Worm (Caenorhabditis elegans) whole organism, L1 larva: ENCODE data around the gene nas-27.

Experiments used
- C34B4.2 ChIP-seq: sonication (generic microtip); optimal IDR thresholded peaks from 2 replicates; lab custom pipeline; 2017; ENCODE audit warnings: mild to moderate bottlenecking, missing genetic modification characterization, missing compliant biosample characterization
- Y116A8C.19 ChIP-seq: sonication (generic microtip); optimal IDR thresholded peaks from 2 replicates; lab custom pipeline; 2016; ENCODE audit warnings: missing compliant biosample characterization, missing genetic modification characterization, borderline replicate concordance
- aly-2 ChIP-seq: fragments of 150-350 bp; optimal IDR thresholded peaks from 2 replicates; lab custom pipeline; 2014; ENCODE audit warnings: missing biosample characterization, missing genetic modification characterization
- blmp-1 ChIP-seq: fragments of 150-350 bp; optimal IDR thresholded peaks from 2 replicates; lab custom pipeline; 2014; ENCODE audit warnings: missing biosample characterization, missing genetic modification characterization
- ceh-8 ChIP-seq: fragments of 200-800 bp; sonication (Bioruptor generic); optimal IDR thresholded peaks from 2 replicates; lab custom pipeline; 2018; ENCODE audit warnings: mild to moderate bottlenecking, missing genetic modification characterization, moderate library complexity, missing compliant biosample characterization
- ceh-82 ChIP-seq, 3 experiments: fragments of 150-350 bp in 1 of 3; sonication (generic microtip) in 2 of 3; optimal IDR thresholded peaks; 2 replicates each; lab custom pipeline; 2014 to 2017; ENCODE audit warnings: missing biosample characterization in 3 of 3, missing genetic modification characterization in 3 of 3
- ceh-88 ChIP-seq: fragments of 200-800 bp; sonication (Bioruptor generic); IDR thresholded peaks from 2 replicates; pipeline ENCODE4 v1.3.6; 2022; ENCODE audit warnings: missing genetic modification characterization, missing compliant biosample characterization
- ces-1 ChIP-seq: fragments of 150-350 bp; optimal IDR thresholded peaks from 2 replicates; lab custom pipeline; 2014; ENCODE audit warnings: missing biosample characterization, missing genetic modification reagents, missing genetic modification characterization
- dsc-1 ChIP-seq: sonication (generic microtip); optimal IDR thresholded peaks from 2 replicates; lab custom pipeline; 2016; ENCODE audit warnings: mild to moderate bottlenecking, missing genetic modification characterization, missing compliant biosample characterization
- efl-1 ChIP-seq, 4 experiments: fragments of 150-350 bp; optimal IDR thresholded peaks in 3 of 4; peaks in 1 of 4; 1 replicate in 1 of 4; 2 replicates in 3 of 4; lab custom pipeline; 2014; ENCODE audit warnings: missing biosample characterization in 2 of 4, missing genetic modification characterization in 2 of 4, missing genetic modification reagents in 2 of 4
- egl-13 ChIP-seq: sonication (generic microtip); optimal IDR thresholded peaks from 2 replicates; lab custom pipeline; 2016; ENCODE audit warnings: missing genotype, missing genetic modification reagents, missing genetic modification characterization, missing compliant biosample characterization
- egl-27 ChIP-seq, 2 experiments: fragments of 150-350 bp in 1 of 2; sonication (generic microtip); optimal IDR thresholded peaks; 3 replicates each; lab custom pipeline; 2017 to 2018; ENCODE audit warnings: missing biosample characterization in 2 of 2, missing genetic modification characterization in 2 of 2, missing genetic modification reagents in 2 of 2
- elt-2 ChIP-seq: sonication (generic microtip); optimal IDR thresholded peaks from 2 replicates; lab custom pipeline; 2016; ENCODE audit warnings: missing genetic modification characterization, mild to moderate bottlenecking, inconsistent platforms, missing compliant biosample characterization, missing genetic modification reagents
- elt-3 ChIP-seq, 6 experiments: fragments of 150-350 bp in 1 of 6; sonication (generic microtip); optimal IDR thresholded peaks; 2 replicates each; lab custom pipeline; 2017 to 2018; ENCODE audit warnings: missing biosample characterization in 6 of 6, missing genetic modification characterization in 6 of 6, inconsistent platforms in 1 of 6
- fkh-10 ChIP-seq: sonication (generic microtip); optimal IDR thresholded peaks from 2 replicates; lab custom pipeline; 2017; ENCODE audit warnings: missing biosample characterization, missing genetic modification reagents, missing genetic modification characterization
- fkh-8 ChIP-seq: sonication (generic microtip); optimal IDR thresholded peaks from 2 replicates; lab custom pipeline; 2016; ENCODE audit warnings: mild to moderate bottlenecking, missing genetic modification characterization, missing compliant biosample characterization
- grh-1 ChIP-seq: fragments of 200-800 bp; sonication (Bioruptor generic); IDR thresholded peaks from 2 replicates; pipeline ENCODE4 v1.3.6; 2022; ENCODE audit warnings: missing genetic modification reagents, missing genetic modification characterization, missing compliant biosample characterization
- hlh-17 ChIP-seq: fragments of 200-800 bp; sonication (Bioruptor generic); optimal IDR thresholded peaks from 2 replicates; lab custom pipeline; 2018; ENCODE audit warnings: missing genetic modification characterization, mild to moderate bottlenecking, missing compliant biosample characterization, moderate library complexity, borderline replicate concordance
- hlh-4 ChIP-seq: sonication (generic microtip); optimal IDR thresholded peaks from 2 replicates; lab custom pipeline; 2016; ENCODE audit warnings: mild to moderate bottlenecking, missing genetic modification characterization, missing compliant biosample characterization
- isw-1 ChIP-seq: fragments of 200-800 bp; sonication (Bioruptor generic); IDR thresholded peaks from 2 replicates; pipeline ENCODE4 v1.3.6; 2022; ENCODE audit warnings: missing genetic modification characterization, missing compliant biosample characterization
- lin-14 ChIP-seq: fragments of 200-800 bp; sonication (Bioruptor generic); optimal IDR thresholded peaks from 2 replicates; lab custom pipeline; 2018; ENCODE audit warnings: mild to moderate bottlenecking, missing genetic modification characterization, moderate library complexity, missing compliant biosample characterization
- lin-15B ChIP-seq: fragments of 150-350 bp; sonication (generic microtip); optimal IDR thresholded peaks from 3 replicates; lab custom pipeline; 2014; ENCODE audit warnings: missing biosample characterization, missing genetic modification characterization
- lin-39 ChIP-seq: fragments of 150-350 bp; optimal IDR thresholded peaks from 2 replicates; lab custom pipeline; 2014; ENCODE audit warnings: missing biosample characterization, missing genetic modification reagents, missing genetic modification characterization
- mab-9 ChIP-seq: fragments of 200-800 bp; sonication (Bioruptor generic); IDR thresholded peaks from 2 replicates; pipeline ENCODE4 v1.3.6; 2022; ENCODE audit warnings: missing genetic modification reagents, missing genetic modification characterization, missing compliant biosample characterization
- mdl-1 ChIP-seq, 2 experiments: fragments of 150-350 bp; optimal IDR thresholded peaks; 2 replicates each; lab custom pipeline; 2014 to 2017; ENCODE audit warnings: missing biosample characterization in 2 of 2, missing genetic modification characterization in 2 of 2, inconsistent platforms in 1 of 2
- mef-2 ChIP-seq: fragments of 150-350 bp; optimal IDR thresholded peaks from 2 replicates; lab custom pipeline; 2014; ENCODE audit warnings: missing biosample characterization, missing genetic modification characterization
- mep-1 ChIP-seq: fragments of 150-350 bp; optimal IDR thresholded peaks from 2 replicates; lab custom pipeline; 2014; ENCODE audit warnings: missing biosample characterization, missing genetic modification characterization
- nhr-19 ChIP-seq: fragments of 200-800 bp; sonication (Bioruptor generic); conservative IDR thresholded peaks from 2 replicates; pipeline ENCODE4 v1.3.6; 2022; ENCODE audit warnings: missing genetic modification characterization, missing compliant biosample characterization
- nhr-237 ChIP-seq: fragments of 150-350 bp; optimal IDR thresholded peaks from 2 replicates; lab custom pipeline; 2014; ENCODE audit warnings: missing biosample characterization, missing genetic modification characterization
- nhr-28 ChIP-seq: fragments of 150-350 bp; optimal IDR thresholded peaks from 2 replicates; lab custom pipeline; 2014; ENCODE audit warnings: missing biosample characterization, missing genetic modification characterization
- nhr-84 ChIP-seq: sonication (generic microtip); optimal IDR thresholded peaks from 2 replicates; lab custom pipeline; 2017; ENCODE audit warnings: missing biosample characterization, missing genetic modification characterization
- nhr-85 ChIP-seq: sonication (generic microtip); peaks from one replicate; lab custom pipeline; 2016; ENCODE audit warnings: missing genetic modification characterization, inconsistent platforms, missing compliant biosample characterization
- pag-3 ChIP-seq: sonication (generic microtip); optimal IDR thresholded peaks from 2 replicates; lab custom pipeline; 2017; ENCODE audit warnings: missing genetic modification characterization, mild to moderate bottlenecking, missing compliant biosample characterization, antibody characterized with exemption, borderline replicate concordance; ENCODE audit not compliant: insufficient read depth
- rnt-1 ChIP-seq: sonication (generic microtip); optimal IDR thresholded peaks from 2 replicates; lab custom pipeline; 2016; ENCODE audit warnings: mild to moderate bottlenecking, missing genetic modification characterization, moderate library complexity, missing compliant biosample characterization
- skn-1 ChIP-seq: fragments of 150-350 bp; optimal IDR thresholded peaks from 2 replicates; lab custom pipeline; 2014; ENCODE audit warnings: missing biosample characterization, missing genetic modification characterization
- snpc-4 ChIP-seq: fragments of 150-350 bp; optimal IDR thresholded peaks from 2 replicates; lab custom pipeline; 2014; ENCODE audit warnings: missing biosample characterization, missing genetic modification characterization
- snu-23 ChIP-seq: sonication (generic microtip); optimal IDR thresholded peaks from 2 replicates; lab custom pipeline; 2016; ENCODE audit warnings: missing genetic modification characterization, missing compliant biosample characterization
- sptf-1 ChIP-seq: fragments of 150-350 bp; optimal IDR thresholded peaks from 2 replicates; lab custom pipeline; 2014; ENCODE audit warnings: missing biosample characterization, missing genetic modification characterization
- sup-37 ChIP-seq: fragments of 200-800 bp; sonication (Bioruptor generic); optimal IDR thresholded peaks from 2 replicates; lab custom pipeline; 2018; ENCODE audit warnings: mild to moderate bottlenecking, missing genetic modification characterization, missing compliant biosample characterization
- tbx-2 ChIP-seq: sonication (generic microtip); optimal IDR thresholded peaks from 2 replicates; lab custom pipeline; 2016; ENCODE audit warnings: missing genetic modification characterization, missing compliant biosample characterization
- tlp-1 ChIP-seq: fragments of 150-350 bp; optimal IDR thresholded peaks from 2 replicates; lab custom pipeline; 2014; ENCODE audit warnings: missing biosample characterization, missing genetic modification characterization
- unc-62 ChIP-seq: fragments of 150-350 bp; optimal IDR thresholded peaks from 2 replicates; lab custom pipeline; 2014; ENCODE audit warnings: missing biosample characterization, missing genetic modification reagents, missing genetic modification characterization
- unc-86 ChIP-seq: sonication (generic microtip); optimal IDR thresholded peaks from 2 replicates; lab custom pipeline; 2016; ENCODE audit warnings: missing genetic modification characterization, missing compliant biosample characterization
- zag-1 ChIP-seq: fragments of 150-350 bp; optimal IDR thresholded peaks from 2 replicates; lab custom pipeline; 2014; ENCODE audit warnings: missing biosample characterization, missing genetic modification characterization
- zip-4 ChIP-seq: fragments of 200-800 bp; sonication (Bioruptor generic); optimal IDR thresholded peaks from 2 replicates; lab custom pipeline; 2018; ENCODE audit warnings: mild to moderate bottlenecking, missing genetic modification characterization, moderate library complexity, missing compliant biosample characterization
- ztf-11 ChIP-seq, 2 experiments: sonication (generic microtip); optimal IDR thresholded peaks; 2 replicates each; lab custom pipeline; 2016 to 2017; ENCODE audit warnings: missing genetic modification characterization in 2 of 2, missing biosample characterization in 1 of 2, missing compliant biosample characterization in 1 of 2
- ztf-4 ChIP-seq: fragments of 150-350 bp; optimal IDR thresholded peaks from 2 replicates; lab custom pipeline; 2014; ENCODE audit warnings: missing biosample characterization, missing genetic modification characterization

The nas-27 gene

DNA sequence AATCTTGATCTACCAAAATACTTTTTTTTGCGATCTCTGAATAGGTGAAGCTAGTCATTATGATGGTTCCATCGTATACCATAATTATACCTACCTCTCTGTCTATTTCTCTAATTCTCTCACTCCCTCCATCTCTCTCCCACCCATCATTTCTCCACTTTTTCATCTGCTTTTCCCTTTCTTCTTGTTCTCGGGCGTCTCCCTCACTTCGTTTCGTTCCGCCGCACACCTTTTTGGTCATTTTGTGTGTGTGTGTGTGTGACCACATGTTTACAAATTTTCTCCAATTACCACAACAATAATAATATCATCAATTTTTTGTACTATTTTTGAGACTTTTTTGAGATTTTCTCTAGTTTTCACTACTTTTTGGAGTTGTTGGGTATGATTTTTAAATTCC, 12.7 kb upstream of the nas-27 start:
- TF ChIP-seq blmp-1 (tag; lab: Kevin White, UChicago): peak; percentile 93
- no peak for TF ChIP-seq nhr-19 (GFP tag; lab: Robert Waterston, UW)

DNA sequence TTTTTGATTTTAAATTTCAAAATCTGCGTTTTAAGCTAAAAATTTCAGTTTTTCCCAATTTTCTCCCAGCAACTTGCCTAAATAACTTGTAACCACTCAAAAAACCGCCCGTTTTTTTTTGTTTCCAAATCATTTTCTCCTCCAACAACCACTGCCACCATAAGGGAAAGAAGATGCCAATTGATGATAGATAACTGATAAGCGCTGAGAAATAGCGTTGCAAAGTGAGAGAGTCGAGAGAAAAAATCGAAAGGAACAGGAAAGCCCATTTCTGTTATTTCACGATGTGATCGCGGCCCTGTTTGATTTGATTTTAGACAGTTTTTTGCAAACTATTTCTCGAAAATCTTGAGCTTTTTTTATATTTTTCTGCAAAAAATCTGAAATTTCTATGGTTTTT, 10.5 kb upstream of the nas-27 start:
- no peak for TF ChIP-seq hlh-4 (tag; lab: Kevin White, UChicago)
- TF ChIP-seq elt-2 (tag; lab: Kevin White, UChicago): peak; percentile 54
- no peak for TF ChIP-seq sup-37
- TF ChIP-seq mab-9 (GFP tag; lab: Robert Waterston, UW): no peak
- no peak for TF ChIP-seq efl-1 (optimal IDR thresholded peaks at IDR 0.05; lab: Kevin White, UChicago)
- no peak for TF ChIP-seq efl-1 (GFP tag; optimal IDR thresholded peaks at IDR 0.05 in 1 of 2; lab: Kevin White, UChicago)
- no peak for TF ChIP-seq rnt-1 (tag; lab: Kevin White, UChicago)
- peak; percentile 76 for TF ChIP-seq pag-3 (tag; lab: Kevin White, UChicago)
- TF ChIP-seq aly-2 (tag; lab: Kevin White, UChicago): no peak
- no peak for TF ChIP-seq nhr-237 (tag; lab: Kevin White, UChicago)
- no peak for TF ChIP-seq mep-1 (tag; lab: Kevin White, UChicago)
- no peak for TF ChIP-seq ztf-4 (tag; lab: Kevin White, UChicago)
- TF ChIP-seq grh-1: no peak
- TF ChIP-seq ztf-11 (tag; optimal IDR thresholded peaks at IDR 0.05; lab: Kevin White, UChicago): no peak
- TF ChIP-seq ceh-8 (GFP tag; lab: Kevin White, UChicago): no peak
- no peak for TF ChIP-seq ceh-88 (GFP tag; lab: Robert Waterston, UW)
- no peak for TF ChIP-seq lin-15B (tag; lab: Kevin White, UChicago)
- no peak for TF ChIP-seq mdl-1 (tag; optimal IDR thresholded peaks at IDR 0.05; lab: Kevin White, UChicago)
- no peak for TF ChIP-seq ces-1 (GFP tag; lab: Kevin White, UChicago)
- TF ChIP-seq nhr-28 (tag; lab: Kevin White, UChicago): no peak
- TF ChIP-seq skn-1 (tag; lab: Kevin White, UChicago): no peak
- peak; percentile 49 for TF ChIP-seq lin-14 (GFP tag; lab: Kevin White, UChicago)
- TF ChIP-seq nhr-85 (tag; lab: Kevin White, UChicago): peak; percentile 72
- no peak for TF ChIP-seq lin-39 (tag; lab: Kevin White, UChicago)
- no peak for TF ChIP-seq hlh-17
- TF ChIP-seq nhr-19 (GFP tag; lab: Robert Waterston, UW): no peak
- TF ChIP-seq elt-3 (tag; optimal IDR thresholded peaks at IDR 0.05; lab: Kevin White, UChicago): peak in 4 of 6 experiments; percentile 26 to 71 (median 47)
- TF ChIP-seq zip-4 (GFP tag; lab: Kevin White, UChicago): no peak
- TF ChIP-seq zag-1: no peak
- TF ChIP-seq sptf-1 (tag; lab: Kevin White, UChicago): no peak
- peak; percentile 95 for TF ChIP-seq blmp-1 (tag; lab: Kevin White, UChicago)
- no peak for TF ChIP-seq tlp-1 (tag; lab: Kevin White, UChicago)
- no peak for TF ChIP-seq unc-86 (tag; lab: Kevin White, UChicago)
- TF ChIP-seq egl-13: no peak

ce11 chrII:1188137-1188536, 9.0 kb upstream of the nas-27 start:
- TF ChIP-seq lin-14 (GFP tag; lab: Kevin White, UChicago): no peak
- TF ChIP-seq fkh-10 (GFP tag; lab: Kevin White, UChicago): no peak
- no peak for TF ChIP-seq ceh-82 (tag; optimal IDR thresholded peaks at IDR 0.05; lab: Kevin White, UChicago)
- peak; percentile 80 for TF ChIP-seq blmp-1 (tag; lab: Kevin White, UChicago)
- TF ChIP-seq dsc-1: no peak
- TF ChIP-seq ces-1 (GFP tag; lab: Kevin White, UChicago): no peak
- no peak for TF ChIP-seq rnt-1 (tag; lab: Kevin White, UChicago)
- no peak for TF ChIP-seq egl-27 (tag; optimal IDR thresholded peaks at IDR 0.05; lab: Kevin White, UChicago)
- TF ChIP-seq skn-1 (tag; lab: Kevin White, UChicago): no peak
- TF ChIP-seq pag-3 (tag; lab: Kevin White, UChicago): no peak
- TF ChIP-seq fkh-8 (tag; lab: Kevin White, UChicago): no peak
- TF ChIP-seq sptf-1 (tag; lab: Kevin White, UChicago): no peak
- no peak for TF ChIP-seq tbx-2 (tag; lab: Kevin White, UChicago)
- no peak for TF ChIP-seq ceh-88 (GFP tag; lab: Robert Waterston, UW)
- TF ChIP-seq isw-1: no peak
- no peak for TF ChIP-seq unc-62 (GFP tag; lab: Kevin White, UChicago)
- no peak for TF ChIP-seq mef-2 (tag; lab: Kevin White, UChicago)
- no peak for TF ChIP-seq zip-4 (GFP tag; lab: Kevin White, UChicago)
- no peak for TF ChIP-seq tlp-1 (tag; lab: Kevin White, UChicago)
- TF ChIP-seq Y116A8C.19: no peak
- no peak for TF ChIP-seq ztf-11 (tag; optimal IDR thresholded peaks at IDR 0.05; lab: Kevin White, UChicago)
- no peak for TF ChIP-seq C34B4.2
- TF ChIP-seq snu-23 (GFP tag; lab: Kevin White, UChicago): no peak
- no peak for TF ChIP-seq ztf-4 (tag; lab: Kevin White, UChicago)
- TF ChIP-seq nhr-28 (tag; lab: Kevin White, UChicago): no peak
- TF ChIP-seq elt-3 (tag; optimal IDR thresholded peaks at IDR 0.05; lab: Kevin White, UChicago): peak in 1 of 6 experiments; percentile 68
- TF ChIP-seq snpc-4: no peak
- TF ChIP-seq nhr-84 (tag; lab: Kevin White, UChicago): no peak
